Fruit fly (Drosophila melanogaster) whole organism, prepupa: ENCODE data around the gene Ucp4B.
A peak's percentile ranks its signal among the peaks of the same experiment; 100 is the strongest.

Source experiments
- CG10631 ChIP-seq: fragments of 200-800 bp; sonication (Bioruptor generic); optimal IDR thresholded peaks from 2 replicates; lab custom pipeline; 2016; ENCODE audit warnings: missing biosample characterization, missing genetic modification characterization
- CG10669 ChIP-seq: fragments of 200-800 bp; sonication (Bioruptor generic); optimal IDR thresholded peaks from 3 replicates; lab custom pipeline; 2018; ENCODE audit warnings: missing biosample characterization, mild to moderate bottlenecking, missing genetic modification characterization, moderate library complexity
- CG11762 ChIP-seq: fragments of 200-800 bp; sonication (Bioruptor generic); optimal IDR thresholded peaks from 3 replicates; lab custom pipeline; 2016; ENCODE audit warnings: missing biosample characterization, missing genetic modification characterization; ENCODE audit not compliant: insufficient read depth
- CG11902 ChIP-seq: fragments of 200-800 bp; sonication (Bioruptor generic); optimal IDR thresholded peaks from 3 replicates; lab custom pipeline; 2016; ENCODE audit warnings: missing biosample characterization, missing genetic modification characterization
- CG15336 ChIP-seq: fragments of 200-800 bp; sonication (Bioruptor generic); IDR thresholded peaks from 2 replicates; pipeline ENCODE4 v1.3.6; 2022; ENCODE audit warnings: missing biosample characterization, missing genetic modification characterization
- CG31627 ChIP-seq: fragments of 200-800 bp; sonication (Bioruptor generic); optimal IDR thresholded peaks from 3 replicates; lab custom pipeline; 2016; ENCODE audit warnings: missing biosample characterization, missing genetic modification characterization
- CG4318 ChIP-seq: fragments of 200-800 bp; sonication (Bioruptor generic); optimal IDR thresholded peaks from 3 replicates; lab custom pipeline; 2017; ENCODE audit warnings: missing biosample characterization, mild to moderate bottlenecking, missing genetic modification characterization
- CG6792 ChIP-seq: fragments of 200-800 bp; sonication (Bioruptor generic); optimal IDR thresholded peaks from 3 replicates; lab custom pipeline; 2016; ENCODE audit warnings: missing biosample characterization, missing genetic modification characterization
- CG6808 ChIP-seq: fragments of 200-800 bp; sonication (Bioruptor generic); optimal IDR thresholded peaks from 3 replicates; lab custom pipeline; 2017; ENCODE audit warnings: missing biosample characterization, missing genetic modification characterization, mild to moderate bottlenecking, moderate library complexity, missing genetic modification reagents
- CG6854 ChIP-seq: fragments of 200-800 bp; sonication (Bioruptor generic); optimal IDR thresholded peaks from 2 replicates; lab custom pipeline; 2017; ENCODE audit warnings: missing biosample characterization, mild to moderate bottlenecking, missing genetic modification characterization
- CG7368 ChIP-seq: fragments of 200-800 bp; sonication (Bioruptor generic); optimal IDR thresholded peaks from 3 replicates; lab custom pipeline; 2016; ENCODE audit warnings: missing biosample characterization, missing genetic modification characterization
- CG8632 ChIP-seq: fragments of 200-800 bp; sonication (Bioruptor generic); optimal IDR thresholded peaks from 3 replicates; lab custom pipeline; 2016; ENCODE audit warnings: missing biosample characterization, missing genetic modification characterization
- Eip75B ChIP-seq: fragments of 200-800 bp; sonication (Bioruptor generic); optimal IDR thresholded peaks from 3 replicates; lab custom pipeline; 2016; ENCODE audit warnings: missing biosample characterization, missing genetic modification characterization
- Ets21C ChIP-seq: fragments of 200-800 bp; sonication (Bioruptor generic); optimal IDR thresholded peaks from 3 replicates; lab custom pipeline; 2016; ENCODE audit warnings: missing biosample characterization, missing genetic modification characterization
- Ets96B ChIP-seq: fragments of 200-800 bp; optimal IDR thresholded peaks from 2 replicates; lab custom pipeline; 2019; ENCODE audit warnings: missing biosample characterization, mild to moderate bottlenecking, missing genetic modification characterization, moderate library complexity
- Gug ChIP-seq: fragments of 200-800 bp; sonication (Bioruptor generic); IDR thresholded peaks from 2 replicates; pipeline ENCODE4 v1.3.6; 2022; ENCODE audit warnings: missing biosample characterization, missing genetic modification characterization
- Hr39 ChIP-seq: fragments of 200-800 bp; sonication (Bioruptor generic); optimal IDR thresholded peaks from 2 replicates; lab custom pipeline; 2016; ENCODE audit warnings: missing biosample characterization, missing genetic modification characterization
- Smox ChIP-seq: fragments of 200-800 bp; sonication (Bioruptor generic); optimal IDR thresholded peaks from 3 replicates; lab custom pipeline; 2016; ENCODE audit warnings: missing biosample characterization, missing genetic modification characterization
- Sox102F ChIP-seq: fragments of 200-800 bp; sonication (Bioruptor generic); optimal IDR thresholded peaks from 2 replicates; lab custom pipeline; 2016; ENCODE audit warnings: missing biosample characterization, mild to moderate bottlenecking, missing genetic modification characterization
- Sox14 ChIP-seq: fragments of 200-800 bp; sonication (Bioruptor generic); optimal IDR thresholded peaks from 3 replicates; lab custom pipeline; 2016; ENCODE audit warnings: missing biosample characterization, missing genetic modification characterization
- Sox15 ChIP-seq: fragments of 200-800 bp; sonication (Bioruptor generic); optimal IDR thresholded peaks from 3 replicates; lab custom pipeline; 2016; ENCODE audit warnings: missing biosample characterization, missing genetic modification characterization
- achi ChIP-seq: fragments of 200-800 bp; sonication (Bioruptor generic); optimal IDR thresholded peaks from 3 replicates; lab custom pipeline; 2016; ENCODE audit warnings: missing biosample characterization, missing genetic modification characterization
- acj6 ChIP-seq: fragments of 200-800 bp; sonication (Bioruptor generic); optimal IDR thresholded peaks from 3 replicates; lab custom pipeline; 2016; ENCODE audit warnings: missing biosample characterization, missing genetic modification characterization
- cyc ChIP-seq: fragments of 200-800 bp; sonication (Bioruptor generic); optimal IDR thresholded peaks from 3 replicates; lab custom pipeline; 2016; ENCODE audit warnings: missing biosample characterization, missing genetic modification characterization
- dac ChIP-seq: fragments of 200-800 bp; sonication (Bioruptor generic); optimal IDR thresholded peaks from 2 replicates; lab custom pipeline; 2017; ENCODE audit warnings: missing biosample characterization, mild to moderate bottlenecking, missing genetic modification characterization
- eg ChIP-seq: fragments of 200-800 bp; sonication (Bioruptor generic); IDR thresholded peaks from 3 replicates; pipeline ENCODE4 v1.3.6; 2022; ENCODE audit warnings: missing biosample characterization, missing genetic modification characterization
- esn ChIP-seq: fragments of 200-800 bp; sonication (Bioruptor generic); optimal IDR thresholded peaks from 2 replicates; lab custom pipeline; 2016; ENCODE audit warnings: missing biosample characterization, mild to moderate bottlenecking, missing genetic modification characterization, moderate library complexity
- fkh ChIP-seq: fragments of 200-800 bp; sonication (Bioruptor generic); optimal IDR thresholded peaks from 3 replicates; lab custom pipeline; 2017; ENCODE audit warnings: missing biosample characterization, mild to moderate bottlenecking, missing genetic modification characterization, moderate library complexity
- lz ChIP-seq: fragments of 200-800 bp; sonication (Bioruptor generic); optimal IDR thresholded peaks from 3 replicates; lab custom pipeline; 2016; ENCODE audit warnings: missing biosample characterization, missing genetic modification characterization
- net ChIP-seq: fragments of 200-800 bp; sonication (Bioruptor generic); optimal IDR thresholded peaks from 3 replicates; lab custom pipeline; 2016; ENCODE audit warnings: missing biosample characterization, missing genetic modification characterization
- spab ChIP-seq: fragments of 200-800 bp; sonication (Bioruptor generic); optimal IDR thresholded peaks from 2 replicates; lab custom pipeline; 2017; ENCODE audit warnings: missing biosample characterization, mild to moderate bottlenecking, missing genetic modification characterization, missing genetic modification reagents
- svp ChIP-seq: fragments of 200-800 bp; sonication (Bioruptor generic); peaks from one replicate; lab custom pipeline; 2016; ENCODE audit warnings: missing biosample characterization, missing genetic modification characterization
- vri ChIP-seq: fragments of 200-800 bp; sonication (Bioruptor generic); optimal IDR thresholded peaks from 3 replicates; lab custom pipeline; 2016; ENCODE audit warnings: missing biosample characterization, mild to moderate bottlenecking, missing genetic modification characterization

Ucp4B gene

DNA sequence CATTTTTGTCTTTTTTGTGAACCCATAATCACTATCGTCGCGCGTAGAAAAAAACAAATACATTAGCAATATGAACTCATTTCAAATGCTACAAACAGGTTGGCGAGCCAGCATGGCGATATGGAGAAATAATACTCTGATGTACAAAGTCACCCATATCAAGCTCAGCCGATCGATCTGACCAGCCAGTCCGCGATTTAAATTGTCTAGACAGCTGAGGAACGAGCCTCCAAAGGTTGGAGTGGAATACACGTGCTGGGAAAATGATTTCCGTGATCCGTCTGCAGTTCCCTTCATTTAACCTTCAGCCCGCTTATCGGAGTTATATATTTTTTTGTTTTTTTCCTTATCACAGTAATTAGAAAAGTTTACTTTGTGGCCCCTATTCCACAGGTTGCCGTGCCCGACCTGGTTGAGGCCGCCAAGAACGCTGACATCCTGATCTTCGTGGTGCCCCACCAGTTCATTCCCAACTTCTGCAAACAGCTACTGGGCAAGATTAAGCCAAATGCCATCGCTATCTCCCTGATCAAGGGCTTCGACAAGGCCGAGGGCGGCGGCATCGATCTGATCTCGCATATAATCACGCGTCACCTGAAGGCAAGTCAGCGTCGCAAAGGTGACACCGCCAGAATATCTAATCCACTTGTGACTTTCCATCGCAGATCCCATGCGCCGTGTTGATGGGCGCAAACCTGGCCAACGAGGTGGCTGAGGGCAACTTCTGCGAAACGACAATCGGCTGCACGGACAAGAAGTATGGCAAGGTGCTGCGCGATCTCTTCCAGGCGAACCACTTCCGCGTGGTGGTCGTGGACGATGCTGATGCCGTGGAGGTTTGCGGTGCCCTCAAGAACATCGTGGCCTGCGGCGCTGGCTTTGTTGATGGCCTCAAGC is 23.8 kb upstream of the Ucp4B start:
- TF ChIP-seq acj6 (GFP tag; lab: Kevin White, UChicago) (no peak), svp (GFP tag; lab: Kevin White, UChicago) (peak; percentile 90)

dm6 chr2L:5946728-5947127 is 22.9 kb upstream of the Ucp4B start:
- TF ChIP-seq CG10631 (GFP tag; lab: Kevin White, UChicago) (no peak), CG15336 (GFP tag; lab: Robert Waterston, UW) (no peak), CG6808 (GFP tag; lab: Kevin White, UChicago) (no peak), lz (GFP tag; lab: Kevin White, UChicago) (no peak), CG7368 (GFP tag; lab: Kevin White, UChicago) (no peak), fkh (no peak), CG6854 (GFP tag; lab: Kevin White, UChicago) (no peak), CG11762 (GFP tag; lab: Kevin White, UChicago) (no peak), spab (no peak), esn (GFP tag; lab: Kevin White, UChicago) (no peak), CG6792 (GFP tag; lab: Kevin White, UChicago) (no peak), dac (GFP tag; lab: Kevin White, UChicago) (no peak)

dm6 chr2L:5947504-5947903 is 22.2 kb upstream of the Ucp4B start:
- no peak for TF ChIP-seq CG4318 (GFP tag; lab: Kevin White, UChicago)
- no peak for TF ChIP-seq eg (GFP tag; lab: Robert Waterston, UW)
- no peak for TF ChIP-seq spab

dm6 chr2L:5948775-5949526 is 20.7 kb upstream of the Ucp4B start, which contains the start of gene CG9044:
Gene CG9044 (plus strand): TSS chr2L:5949450.
- TF ChIP-seq Eip75B (GFP tag; lab: Kevin White, UChicago) (no peak), Ets21C (GFP tag; lab: Kevin White, UChicago) (peak; percentile 28), Sox102F (GFP tag; lab: Kevin White, UChicago) (no peak), Gug (GFP tag; lab: Robert Waterston, UW) (peak; percentile 27; the same call in 1 of the 2 replicates), CG8632 (GFP tag; lab: Kevin White, UChicago) (no peak), Smox (GFP tag; lab: Kevin White, UChicago) (no peak), esn (GFP tag; lab: Kevin White, UChicago) (peak; percentile 62), achi (GFP tag; lab: Kevin White, UChicago) (no peak), svp (GFP tag; lab: Kevin White, UChicago) (no peak), Sox14 (GFP tag; lab: Kevin White, UChicago) (peak; percentile 86), vri (GFP tag; lab: Kevin White, UChicago) (no peak), cyc (GFP tag; lab: Kevin White, UChicago) (peak; percentile 51), Hr39 (GFP tag; lab: Kevin White, UChicago) (peak; percentile 76), Sox15 (GFP tag; lab: Kevin White, UChicago) (peak; percentile 44), lz (GFP tag; lab: Kevin White, UChicago) (peak; percentile 56), CG11902 (peak; percentile 38), CG10669 (GFP tag; lab: Kevin White, UChicago) (no peak), net (GFP tag; lab: Kevin White, UChicago) (no peak), CG31627 (GFP tag; lab: Kevin White, UChicago) (peak; percentile 68), Ets96B (tag; lab: Kevin White, UChicago) (no peak), CG10631 (GFP tag; lab: Kevin White, UChicago) (no peak)
